Worm (Caenorhabditis elegans): Measurements from ENCODE around the gene fbxb-37.

ce11 chrII:2081257-2081656 is 12.4 kb downstream of the fbxb-37 start, which contains the start of gene T16A1.4:
- TF ChIP-seq Y105C5A.15 (GFP tag; IDR thresholded peaks at IDR 0.05) (no peak), egl-27 (tag; optimal IDR thresholded peaks at IDR 0.05) (no peak), nhr-11 (tag; optimal IDR thresholded peaks at IDR 0.05) (no peak), ceh-32 (tag; optimal IDR thresholded peaks at IDR 0.05; ENCODE audit: poor library complexity) (no peak), vab-7 (GFP tag; IDR thresholded peaks at IDR 0.05) (no peak), gei-8 (GFP tag; optimal IDR thresholded peaks at IDR 0.05) (no peak), F44E2.7 (GFP tag; IDR thresholded peaks at IDR 0.05) (no peak), ztf-11 (tag; optimal IDR thresholded peaks at IDR 0.05) (no peak), lsy-2 (tag; optimal IDR thresholded peaks at IDR 0.05) (no peak), pqm-1 (tag; optimal IDR thresholded peaks at IDR 0.05) (no peak)

Measured in whole organism, L4 larva.